Worm (Caenorhabditis elegans): ENCODE measurements around the gene C04E6.13.

- no peak for TF ChIP-seq nhr-25 (tag; optimal IDR thresholded peaks at IDR 0.05)
- TF ChIP-seq unc-62 (GFP tag; optimal IDR thresholded peaks at IDR 0.05): no peak
- no peak for TF ChIP-seq mdl-1 (tag; optimal IDR thresholded peaks at IDR 0.05)
- no peak for TF ChIP-seq ztf-4 (tag; optimal IDR thresholded peaks at IDR 0.05)
- TF ChIP-seq unc-55 (GFP tag; optimal IDR thresholded peaks at IDR 0.05): no peak
- TF ChIP-seq nhr-12 (tag; optimal IDR thresholded peaks at IDR 0.05): no peak
- no peak for TF ChIP-seq unc-39 (tag; optimal IDR thresholded peaks at IDR 0.05)
- TF ChIP-seq ceh-82 (tag; optimal IDR thresholded peaks at IDR 0.05): no peak
- no peak for TF ChIP-seq ZK546.5 (tag; optimal IDR thresholded peaks at IDR 0.05)
- TF ChIP-seq nhr-77 (tag; optimal IDR thresholded peaks at IDR 0.05): no peak
- no peak for TF ChIP-seq lin-39 (tag; optimal IDR thresholded peaks at IDR 0.05)
- no peak for TF ChIP-seq nhr-23 (tag; optimal IDR thresholded peaks at IDR 0.05)
- TF ChIP-seq F13H6.1 (tag; optimal IDR thresholded peaks at IDR 0.05): no peak
- no peak for TF ChIP-seq sma-3 (GFP tag; optimal IDR thresholded peaks at IDR 0.05)
These were observed 6.3 kb upstream of the C04E6.13 start, which contains the start of gene srd-15 for ce11 chrV:5906252-5906651.

Measured in whole organism, L2 larva.